Fruit fly (Drosophila melanogaster): ENCODE data around the gene CG32687.

- no peak for TF ChIP-seq Myc (optimal IDR thresholded peaks at IDR 0.05)
- TF ChIP-seq psq (GFP tag; optimal IDR thresholded peaks at IDR 0.05), result peak; percentile 36
- TF ChIP-seq OdsH (GFP tag; optimal IDR thresholded peaks at IDR 0.05), result no peak
- TF ChIP-seq Hr83 (GFP tag; optimal IDR thresholded peaks at IDR 0.05; ENCODE audit: poor library complexity, severe bottlenecking), result no peak
- no peak for TF ChIP-seq pan (optimal IDR thresholded peaks at IDR 0.05)
- TF ChIP-seq sv (GFP tag; optimal IDR thresholded peaks at IDR 0.05), result no peak
- TF ChIP-seq lola (GFP tag; optimal IDR thresholded peaks at IDR 0.05), result no peak
Measured at dm6 chrX:10478443-10479368, 8.3 kb downstream of the CG32687 start, which contains the start of the genes CG2887 and PPP4R2r.

All from whole organism, wandering third instar larva.